Worm (Caenorhabditis elegans): ENCODE data around the gene F28H7.8.

The F28H7.8 gene

DNA sequence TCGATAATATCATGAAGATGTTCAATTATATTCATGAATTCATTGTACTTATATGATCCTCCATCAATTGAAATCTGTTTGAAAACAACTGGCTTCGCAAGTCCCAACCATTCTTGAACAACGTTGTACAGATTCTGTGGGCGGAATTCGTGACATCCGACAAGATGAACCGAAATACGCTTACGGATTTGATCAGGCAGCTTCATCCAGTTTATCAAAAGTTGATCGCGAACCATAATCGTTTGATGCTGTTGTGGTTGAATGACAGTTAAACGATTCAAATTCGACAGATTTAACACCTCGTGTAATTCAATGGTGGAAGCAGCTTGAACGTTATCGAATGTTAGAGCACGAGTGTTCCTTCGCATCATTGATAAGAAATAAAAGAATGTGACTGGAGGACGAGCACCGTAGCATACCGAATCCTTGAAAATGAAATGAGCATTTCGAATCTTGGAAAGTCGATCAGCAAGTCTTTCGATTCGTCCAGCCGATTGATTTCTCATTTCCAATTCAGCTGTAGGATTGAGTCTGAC lies 45.0 kb upstream of the F28H7.8 start:
- TF ChIP-seq lin-32 (GFP tag; optimal IDR thresholded peaks at IDR 0.05): no peak
- no peak for TF ChIP-seq M03D4.4 (tag; optimal IDR thresholded peaks at IDR 0.05)
- no peak for TF ChIP-seq elt-3 (tag; optimal IDR thresholded peaks at IDR 0.05)
- TF ChIP-seq sem-2 (GFP tag; optimal IDR thresholded peaks at IDR 0.05): no peak
- TF ChIP-seq bed-3 (GFP tag; optimal IDR thresholded peaks at IDR 0.05): no peak
- TF ChIP-seq unc-39 (tag; optimal IDR thresholded peaks at IDR 0.05): no peak
- TF ChIP-seq unc-62 (GFP tag; optimal IDR thresholded peaks at IDR 0.05): no peak
- no peak for TF ChIP-seq cnd-1 (tag; optimal IDR thresholded peaks at IDR 0.05)
- no peak for TF ChIP-seq snpc-4 (tag; optimal IDR thresholded peaks at IDR 0.05)
- TF ChIP-seq nhr-28 (tag; optimal IDR thresholded peaks at IDR 0.05): no peak
- no peak for TF ChIP-seq mab-5 (tag; optimal IDR thresholded peaks at IDR 0.05)

DNA sequence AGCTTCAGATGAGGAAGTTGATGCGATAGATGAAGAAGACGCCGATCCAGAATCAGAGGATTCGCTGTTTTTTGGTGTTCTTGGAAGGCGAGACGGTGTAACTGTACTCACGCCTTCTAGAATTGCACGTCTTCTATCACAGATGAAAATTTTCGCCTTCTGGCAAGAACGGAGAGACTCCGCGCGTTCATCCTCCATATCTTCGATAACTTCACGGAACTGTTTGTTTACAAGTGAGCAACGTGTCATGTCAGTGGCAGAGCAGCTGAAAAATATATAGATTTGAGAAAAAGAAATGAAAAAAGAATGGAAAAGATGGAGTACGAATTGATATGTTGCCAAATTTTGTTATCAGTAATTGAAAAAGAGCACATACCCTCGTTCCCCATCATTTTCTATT lies 44.1 kb upstream of the F28H7.8 start:
- TF ChIP-seq nhr-237 (tag; optimal IDR thresholded peaks at IDR 0.05) (no peak), drap-1 (GFP tag; optimal IDR thresholded peaks at IDR 0.05) (no peak), unc-120 (tag; optimal IDR thresholded peaks at IDR 0.05; ENCODE audit: poor library complexity, severe bottlenecking) (no peak), mep-1 (tag; optimal IDR thresholded peaks at IDR 0.05) (no peak), ces-1 (GFP tag; optimal IDR thresholded peaks at IDR 0.05) (no peak), sptf-1 (tag; optimal IDR thresholded peaks at IDR 0.05) (no peak), unc-39 (tag; optimal IDR thresholded peaks at IDR 0.05) (no peak)

DNA sequence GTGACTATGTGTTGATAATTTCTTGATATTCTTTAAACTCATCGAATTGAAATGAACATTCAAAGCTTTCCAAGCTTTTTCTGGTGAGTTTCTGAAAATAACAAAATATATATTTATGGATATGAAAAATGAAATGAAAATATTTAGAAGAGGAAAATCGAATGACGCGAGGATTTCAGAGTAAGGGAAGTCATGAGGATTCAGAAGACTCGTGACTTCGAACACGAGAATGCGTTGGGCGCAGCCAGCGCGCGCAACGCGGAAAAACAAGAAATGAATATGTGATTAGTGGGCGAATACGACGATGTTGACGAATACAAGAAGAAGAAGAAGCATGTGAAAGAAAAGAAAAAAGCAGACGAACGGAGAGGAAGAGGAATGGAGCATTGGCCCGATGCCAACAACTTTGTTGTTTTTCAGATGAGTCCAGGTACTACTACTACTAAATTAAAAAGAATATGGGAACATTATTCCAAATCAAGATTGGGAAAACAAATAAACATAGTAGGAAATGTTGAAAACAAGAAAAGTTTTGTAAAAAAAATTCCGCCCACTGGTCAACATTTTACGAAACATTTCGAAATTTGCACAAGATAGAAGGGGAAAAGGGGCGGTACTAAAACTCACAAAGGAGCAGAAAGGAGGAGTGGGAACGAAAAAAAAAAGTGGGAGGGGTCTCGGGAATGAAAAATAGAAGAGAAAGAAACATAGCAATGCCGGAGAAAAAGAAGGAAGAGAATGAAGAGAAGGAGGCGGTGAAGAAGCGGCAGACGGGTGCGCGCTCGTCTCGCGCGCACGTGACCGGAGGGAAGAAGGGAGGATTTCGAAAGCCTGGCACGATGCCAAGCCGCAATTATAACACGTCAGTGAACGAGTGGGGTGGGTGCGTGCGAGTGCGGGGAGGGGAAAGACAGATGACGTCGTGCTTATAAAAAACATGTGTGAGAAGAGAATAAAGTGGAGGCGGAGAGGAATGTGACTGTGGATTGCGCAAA lies 43.3 kb upstream of the F28H7.8 start:
- no peak for TF ChIP-seq nhr-76 (tag; optimal IDR thresholded peaks at IDR 0.05)
- peak; percentile 19 for TF ChIP-seq lsy-2 (tag; optimal IDR thresholded peaks at IDR 0.05)
- TF ChIP-seq cnd-1 (tag; optimal IDR thresholded peaks at IDR 0.05): peak; percentile 53
- peak; percentile 57 for TF ChIP-seq drap-1 (GFP tag; optimal IDR thresholded peaks at IDR 0.05)
- peak; percentile 65 for TF ChIP-seq hlh-1 (tag; optimal IDR thresholded peaks at IDR 0.05)
- peak; percentile 55 for TF ChIP-seq ceh-43 (GFP tag; optimal IDR thresholded peaks at IDR 0.05)
- TF ChIP-seq nhr-237 (tag; optimal IDR thresholded peaks at IDR 0.05): peak; percentile 48
- TF ChIP-seq ceh-39 (tag; optimal IDR thresholded peaks at IDR 0.05): no peak
- TF ChIP-seq ces-1 (GFP tag; optimal IDR thresholded peaks at IDR 0.05): peak; percentile 68
- TF ChIP-seq M03D4.4 (tag; optimal IDR thresholded peaks at IDR 0.05): peak; percentile 2
- peak; percentile 85 for TF ChIP-seq sptf-1 (tag; optimal IDR thresholded peaks at IDR 0.05)
- TF ChIP-seq mep-1 (tag; optimal IDR thresholded peaks at IDR 0.05): peak; percentile 23
- peak; percentile 49 for TF ChIP-seq ham-2 (GFP tag; optimal IDR thresholded peaks at IDR 0.05)
- TF ChIP-seq lin-13 (tag; optimal IDR thresholded peaks at IDR 0.05): peak; percentile 58
- TF ChIP-seq nhr-28 (tag; optimal IDR thresholded peaks at IDR 0.05): no peak
- peak; percentile 36 for TF ChIP-seq unc-120 (tag; optimal IDR thresholded peaks at IDR 0.05; ENCODE audit: poor library complexity, severe bottlenecking)
- TF ChIP-seq unc-62 (GFP tag; optimal IDR thresholded peaks at IDR 0.05): peak; percentile 52
- peak; percentile 47 for TF ChIP-seq ceh-83 (GFP tag; optimal IDR thresholded peaks at IDR 0.05)
- no peak for TF ChIP-seq sem-2 (GFP tag; optimal IDR thresholded peaks at IDR 0.05)
- TF ChIP-seq nhr-12 (tag; optimal IDR thresholded peaks at IDR 0.05): no peak
- TF ChIP-seq bed-3 (GFP tag; optimal IDR thresholded peaks at IDR 0.05): no peak
- peak; percentile 78 for TF ChIP-seq mls-2 (tag; optimal IDR thresholded peaks at IDR 0.05)
- peak; percentile 57 for TF ChIP-seq nhr-2 (tag; optimal IDR thresholded peaks at IDR 0.05)
- TF ChIP-seq tbx-8 (GFP tag; optimal IDR thresholded peaks at IDR 0.05): peak; percentile 47

DNA sequence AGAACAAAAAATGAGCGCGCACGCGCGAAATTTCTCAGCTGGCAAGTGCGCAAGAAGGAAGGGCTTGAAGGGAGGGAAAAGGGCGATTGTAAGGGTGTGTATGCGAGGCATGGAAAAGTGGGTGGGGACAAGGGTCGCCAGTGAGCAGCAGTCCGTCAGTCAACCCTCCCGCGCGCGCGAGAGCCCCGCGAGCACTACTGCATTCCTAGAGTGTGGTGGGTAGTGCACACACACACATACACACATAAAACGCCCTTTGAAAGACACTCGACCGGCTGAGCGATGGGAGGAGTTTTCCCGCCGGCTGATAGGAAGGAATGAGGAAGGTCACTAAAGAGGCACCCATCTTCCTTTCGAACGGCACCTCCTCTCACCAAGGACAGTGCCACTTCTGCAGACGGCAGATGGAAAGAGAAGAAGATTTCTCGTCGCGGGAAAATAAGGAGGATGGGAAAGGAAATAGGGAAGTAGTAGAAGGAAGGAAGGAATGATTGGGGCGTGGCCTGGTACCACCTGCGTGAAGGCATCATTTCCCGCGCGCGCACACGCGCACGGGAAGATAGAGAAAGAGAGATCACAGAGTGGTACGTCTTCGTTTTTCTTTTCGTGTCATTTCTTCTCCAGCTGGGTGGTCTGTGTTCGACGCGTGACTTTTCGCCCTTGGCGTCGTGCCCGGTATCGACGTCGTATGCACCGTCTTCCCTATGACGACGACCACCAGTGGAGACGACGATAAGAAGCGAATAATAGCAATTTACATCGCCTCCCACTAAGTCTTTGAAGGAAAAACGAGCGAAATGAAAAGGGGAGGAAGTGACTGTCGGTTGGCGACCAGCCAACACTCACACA lies 41.7 kb upstream of the F28H7.8 start:
- TF ChIP-seq M03D4.4 (tag; optimal IDR thresholded peaks at IDR 0.05): peak; percentile 22
- TF ChIP-seq unc-39 (tag; optimal IDR thresholded peaks at IDR 0.05): no peak
- no peak for TF ChIP-seq bed-3 (GFP tag; optimal IDR thresholded peaks at IDR 0.05)
- TF ChIP-seq sptf-1 (tag; optimal IDR thresholded peaks at IDR 0.05): peak; percentile 30
- TF ChIP-seq cnd-1 (tag; optimal IDR thresholded peaks at IDR 0.05): peak; percentile 16
- peak; percentile 42 for TF ChIP-seq unc-120 (tag; optimal IDR thresholded peaks at IDR 0.05; ENCODE audit: poor library complexity, severe bottlenecking)
- peak; percentile 35 for TF ChIP-seq sem-2 (GFP tag; optimal IDR thresholded peaks at IDR 0.05)
- TF ChIP-seq nhr-12 (tag; optimal IDR thresholded peaks at IDR 0.05): no peak
- peak; percentile 20 for TF ChIP-seq ztf-11 (tag; optimal IDR thresholded peaks at IDR 0.05)
- TF ChIP-seq snpc-4 (tag; optimal IDR thresholded peaks at IDR 0.05): no peak
- peak; percentile 89 for TF ChIP-seq nhr-2 (tag; optimal IDR thresholded peaks at IDR 0.05)
- peak; percentile 19 for TF ChIP-seq drap-1 (GFP tag; optimal IDR thresholded peaks at IDR 0.05)
- TF ChIP-seq mls-2 (tag; optimal IDR thresholded peaks at IDR 0.05): peak; percentile 43
- peak; percentile 20 for TF ChIP-seq flh-1 (GFP tag; optimal IDR thresholded peaks at IDR 0.05)
- TF ChIP-seq zip-8 (tag; optimal IDR thresholded peaks at IDR 0.05): no peak
